Worm (Caenorhabditis elegans) whole organism, young adult: ENCODE data around the gene B0212.3.

Experiments used
- F37B4.10 ChIP-seq: fragments of 200-800 bp; sonication (Bioruptor generic); IDR thresholded peaks from 2 replicates; pipeline ENCODE4 v1.3.6; 2022; ENCODE audit warnings: missing genetic modification characterization, missing compliant biosample characterization
- ceh-100 ChIP-seq: fragments of 200-800 bp; sonication (Bioruptor generic); IDR thresholded peaks from 2 replicates; pipeline ENCODE4 v1.3.6; 2022; ENCODE audit warnings: missing genetic modification reagents, missing genetic modification characterization, missing compliant biosample characterization
- mel-28 ChIP-seq: sonication (generic microtip); optimal IDR thresholded peaks from 2 replicates; lab custom pipeline; 2016; ENCODE audit warnings: borderline replicate concordance, mild to moderate bottlenecking, missing genetic modification characterization, missing compliant biosample characterization
- nfyb-1 ChIP-seq: fragments of 200-800 bp; sonication (Bioruptor generic); IDR thresholded peaks from 2 replicates; pipeline ENCODE4 v1.3.6; 2022; ENCODE audit warnings: missing genetic modification reagents, missing genetic modification characterization, missing compliant biosample characterization
- rcor-1 ChIP-seq: fragments of 200-800 bp; sonication (Bioruptor generic); IDR thresholded peaks from 2 replicates; pipeline ENCODE4 v1.3.6; 2022; ENCODE audit warnings: missing genetic modification reagents, missing genetic modification characterization, missing compliant biosample characterization

ce11 chrIV:3548315-3548714 lies 8.3 kb downstream of the B0212.3 start:
- TF ChIP-seq F37B4.10 (GFP tag; lab: Robert Waterston, UW) (no peak), ceh-100 (no peak), rcor-1 (no peak), nfyb-1 (GFP tag; lab: Robert Waterston, UW) (no peak), mel-28 (no peak)
